Fruit fly (Drosophila melanogaster): ENCODE results near the gene sog.

sog gene

DNA sequence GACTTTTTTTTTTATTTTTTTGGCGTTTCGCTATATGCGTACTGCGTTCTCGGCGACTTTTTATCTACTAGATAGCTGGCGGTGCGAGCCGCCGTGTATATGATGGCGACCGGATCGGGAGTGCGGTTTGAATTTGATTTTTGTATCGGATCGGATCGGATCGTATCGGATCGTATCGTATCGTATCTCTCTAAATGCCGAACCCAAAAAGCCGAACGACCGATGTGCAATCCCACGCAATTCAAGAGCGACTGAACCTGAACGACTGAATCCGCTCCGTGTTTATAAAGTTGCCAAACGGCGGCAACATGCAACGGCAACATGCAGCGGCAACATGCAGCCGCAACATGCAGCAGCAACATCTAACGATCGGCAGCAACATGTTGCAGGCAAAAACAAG lies 7.0 kb downstream of the sog start:
- TF ChIP-seq ey (GFP tag; optimal IDR thresholded peaks at IDR 0.05) (no peak), GATAd (GFP tag; optimal IDR thresholded peaks at IDR 0.05) (no peak), HLH106 (tag; optimal IDR thresholded peaks at IDR 0.05) (no peak), Hr83 (GFP tag; optimal IDR thresholded peaks at IDR 0.05; ENCODE audit: poor library complexity, severe bottlenecking) (peak; percentile 33), br (GFP tag; optimal IDR thresholded peaks at IDR 0.05) (no peak), usp (GFP tag; optimal IDR thresholded peaks at IDR 0.05) (no peak), CrebA (GFP tag; optimal IDR thresholded peaks at IDR 0.05; ENCODE audit: borderline replicate concordance) (peak; percentile 16), sv (GFP tag; optimal IDR thresholded peaks at IDR 0.05) (no peak), CG9705 (GFP tag; optimal IDR thresholded peaks at IDR 0.05) (no peak), Myc (optimal IDR thresholded peaks at IDR 0.05) (no peak), Hnf4 (GFP tag; optimal IDR thresholded peaks at IDR 0.05) (no peak), dmrt93B (GFP tag; optimal IDR thresholded peaks at IDR 0.05) (no peak), dl (GFP tag; optimal IDR thresholded peaks at IDR 0.05; ENCODE audit: insufficient read depth in 1 of 2, partially characterized antibody in 2 of 2) (peak in 1 of 2 experiments; percentile 51), brk (GFP tag; optimal IDR thresholded peaks at IDR 0.05) (no peak), pan (optimal IDR thresholded peaks at IDR 0.05) (no peak), Hr78 (GFP tag; optimal IDR thresholded peaks at IDR 0.05) (no peak), h (GFP tag; optimal IDR thresholded peaks at IDR 0.05) (no peak), psq (GFP tag; optimal IDR thresholded peaks at IDR 0.05) (no peak), Mio (GFP tag; optimal IDR thresholded peaks at IDR 0.05) (no peak), woc (GFP tag; optimal IDR thresholded peaks at IDR 0.05) (no peak), jim (GFP tag; optimal IDR thresholded peaks at IDR 0.05) (no peak), tai (GFP tag; optimal IDR thresholded peaks at IDR 0.05) (no peak), fru (GFP tag; optimal IDR thresholded peaks at IDR 0.05) (no peak), Rel (GFP tag; optimal IDR thresholded peaks at IDR 0.05) (no peak), Rel (tag; optimal IDR thresholded peaks at IDR 0.05) (peak; percentile 5), sage (GFP tag; optimal IDR thresholded peaks at IDR 0.05) (no peak), rgr (GFP tag; optimal IDR thresholded peaks at IDR 0.05) (peak; percentile 16), foxo (GFP tag; optimal IDR thresholded peaks at IDR 0.05) (peak in 1 of 2 experiments; percentile 3), lola (GFP tag; optimal IDR thresholded peaks at IDR 0.05) (no peak), Sp1 (GFP tag; optimal IDR thresholded peaks at IDR 0.05) (no peak), dsf (GFP tag; optimal IDR thresholded peaks at IDR 0.05; ENCODE audit: borderline replicate concordance) (no peak), N (GFP tag; optimal IDR thresholded peaks at IDR 0.05) (no peak), Abd-B (GFP tag; optimal IDR thresholded peaks at IDR 0.05) (no peak), OdsH (GFP tag; optimal IDR thresholded peaks at IDR 0.05) (no peak), Dif (GFP tag; optimal IDR thresholded peaks at IDR 0.05; ENCODE audit: partially characterized antibody) (peak; percentile 83), Dfd (GFP tag; optimal IDR thresholded peaks at IDR 0.05) (no peak), CG32264 (GFP tag; optimal IDR thresholded peaks at IDR 0.05) (no peak), Vsx2 (GFP tag; optimal IDR thresholded peaks at IDR 0.05; ENCODE audit: partially characterized antibody) (peak; percentile 91), Jra (GFP tag; optimal IDR thresholded peaks at IDR 0.05) (no peak)

DNA sequence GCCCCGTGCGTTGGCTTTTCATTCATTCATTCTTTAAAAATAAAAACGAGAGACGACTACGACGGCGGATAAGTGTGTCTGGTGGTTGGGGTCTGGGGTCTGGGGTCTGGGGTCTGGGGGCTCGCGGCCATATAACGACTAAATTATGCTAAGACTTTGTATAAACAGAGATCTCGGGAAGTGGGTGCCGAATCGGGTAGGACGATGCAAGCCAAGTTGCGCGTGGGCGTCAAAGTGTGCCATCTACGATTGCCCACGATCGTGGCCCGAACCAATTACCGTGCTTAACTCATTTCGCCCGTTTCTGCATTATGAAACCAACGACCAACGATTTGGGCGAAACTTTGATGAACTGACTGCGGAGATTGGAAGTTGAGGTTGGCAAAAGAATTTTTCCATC lies 9.4 kb downstream of the sog start:
- TF ChIP-seq Hr83 (GFP tag; optimal IDR thresholded peaks at IDR 0.05; ENCODE audit: poor library complexity, severe bottlenecking) = no peak
- TF ChIP-seq brk (GFP tag; optimal IDR thresholded peaks at IDR 0.05) = no peak
- TF ChIP-seq psq (GFP tag; optimal IDR thresholded peaks at IDR 0.05) = no peak

DNA sequence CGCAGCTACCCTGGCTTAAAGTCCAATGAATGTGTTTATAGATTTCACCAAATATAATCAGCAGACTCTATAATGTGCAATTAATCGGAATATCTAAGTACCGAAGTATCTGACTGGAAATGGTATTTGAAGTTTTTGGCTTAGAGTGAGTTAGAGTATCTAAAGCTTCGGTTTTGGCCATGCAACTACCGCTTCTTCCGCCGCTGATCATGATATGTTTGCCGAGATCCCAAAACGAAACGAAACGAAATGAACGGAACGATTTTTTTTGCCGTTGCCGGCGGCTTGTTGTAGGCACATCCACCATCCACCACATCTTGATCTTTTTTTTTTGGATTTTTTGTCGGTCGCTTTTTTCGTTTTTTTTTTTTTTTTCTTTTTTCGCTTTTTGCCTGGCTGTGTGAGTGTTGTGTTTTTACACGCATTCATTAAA lies 10.2 kb downstream of the sog start:
- peak; percentile 73 for TF ChIP-seq brk (GFP tag; optimal IDR thresholded peaks at IDR 0.05)
- TF ChIP-seq Abd-B (GFP tag; optimal IDR thresholded peaks at IDR 0.05) = no peak
- TF ChIP-seq usp (GFP tag; optimal IDR thresholded peaks at IDR 0.05) = no peak
- TF ChIP-seq Mio (GFP tag; optimal IDR thresholded peaks at IDR 0.05) = no peak
- TF ChIP-seq GATAd (GFP tag; optimal IDR thresholded peaks at IDR 0.05) = no peak
- TF ChIP-seq Dfd (GFP tag; optimal IDR thresholded peaks at IDR 0.05) = no peak
- TF ChIP-seq dmrt93B (GFP tag; optimal IDR thresholded peaks at IDR 0.05) = peak; percentile 76
- peak; percentile 90 for TF ChIP-seq woc (GFP tag; optimal IDR thresholded peaks at IDR 0.05)
- no peak for TF ChIP-seq dl (GFP tag; optimal IDR thresholded peaks at IDR 0.05; ENCODE audit: insufficient read depth in 1 of 2, partially characterized antibody in 2 of 2)
- peak; percentile 87 for TF ChIP-seq ey (GFP tag; optimal IDR thresholded peaks at IDR 0.05)
- TF ChIP-seq Dif (GFP tag; optimal IDR thresholded peaks at IDR 0.05; ENCODE audit: partially characterized antibody) = no peak
- TF ChIP-seq h (GFP tag; optimal IDR thresholded peaks at IDR 0.05) = peak; percentile 87
- peak; percentile 87 for TF ChIP-seq Hnf4 (GFP tag; optimal IDR thresholded peaks at IDR 0.05)
- TF ChIP-seq OdsH (GFP tag; optimal IDR thresholded peaks at IDR 0.05) = peak; percentile 82
- peak; percentile 78 for TF ChIP-seq br (GFP tag; optimal IDR thresholded peaks at IDR 0.05)
- TF ChIP-seq sv (GFP tag; optimal IDR thresholded peaks at IDR 0.05) = peak; percentile 26
- no peak for TF ChIP-seq lola (GFP tag; optimal IDR thresholded peaks at IDR 0.05)
- TF ChIP-seq CG32264 (GFP tag; optimal IDR thresholded peaks at IDR 0.05) = peak; percentile 68
- peak; percentile 84 for TF ChIP-seq psq (GFP tag; optimal IDR thresholded peaks at IDR 0.05)
- TF ChIP-seq Myc (optimal IDR thresholded peaks at IDR 0.05) = no peak
- peak; percentile 72 for TF ChIP-seq CG9705 (GFP tag; optimal IDR thresholded peaks at IDR 0.05)
- TF ChIP-seq HLH106 (tag; optimal IDR thresholded peaks at IDR 0.05) = peak; percentile 87
- TF ChIP-seq tai (GFP tag; optimal IDR thresholded peaks at IDR 0.05) = peak; percentile 58
- TF ChIP-seq jim (GFP tag; optimal IDR thresholded peaks at IDR 0.05) = no peak
- TF ChIP-seq foxo (GFP tag; optimal IDR thresholded peaks at IDR 0.05) = peak in 1 of 2 experiments; percentile 94
- no peak for TF ChIP-seq pan (optimal IDR thresholded peaks at IDR 0.05)
- TF ChIP-seq fru (GFP tag; optimal IDR thresholded peaks at IDR 0.05) = peak; percentile 92
- peak; percentile 65 for TF ChIP-seq sage (GFP tag; optimal IDR thresholded peaks at IDR 0.05)
- TF ChIP-seq rgr (GFP tag; optimal IDR thresholded peaks at IDR 0.05) = peak; percentile 84
- peak; percentile 77 for TF ChIP-seq Rel (GFP tag; optimal IDR thresholded peaks at IDR 0.05)
- peak; percentile 23 for TF ChIP-seq Rel (tag; optimal IDR thresholded peaks at IDR 0.05)
- no peak for TF ChIP-seq Vsx2 (GFP tag; optimal IDR thresholded peaks at IDR 0.05; ENCODE audit: partially characterized antibody)
- TF ChIP-seq Hr83 (GFP tag; optimal IDR thresholded peaks at IDR 0.05; ENCODE audit: poor library complexity, severe bottlenecking) = no peak
- peak; percentile 69 for TF ChIP-seq CrebA (GFP tag; optimal IDR thresholded peaks at IDR 0.05; ENCODE audit: borderline replicate concordance)
- TF ChIP-seq Hr78 (GFP tag; optimal IDR thresholded peaks at IDR 0.05) = no peak
- TF ChIP-seq dsf (GFP tag; optimal IDR thresholded peaks at IDR 0.05; ENCODE audit: borderline replicate concordance) = no peak
- no peak for TF ChIP-seq N (GFP tag; optimal IDR thresholded peaks at IDR 0.05)
- TF ChIP-seq Jra (GFP tag; optimal IDR thresholded peaks at IDR 0.05) = peak; percentile 50
- TF ChIP-seq Sp1 (GFP tag; optimal IDR thresholded peaks at IDR 0.05) = peak; percentile 85
